Fruit fly (Drosophila melanogaster): ENCODE results near the gene Gs1.

Gs1 gene

DNA sequence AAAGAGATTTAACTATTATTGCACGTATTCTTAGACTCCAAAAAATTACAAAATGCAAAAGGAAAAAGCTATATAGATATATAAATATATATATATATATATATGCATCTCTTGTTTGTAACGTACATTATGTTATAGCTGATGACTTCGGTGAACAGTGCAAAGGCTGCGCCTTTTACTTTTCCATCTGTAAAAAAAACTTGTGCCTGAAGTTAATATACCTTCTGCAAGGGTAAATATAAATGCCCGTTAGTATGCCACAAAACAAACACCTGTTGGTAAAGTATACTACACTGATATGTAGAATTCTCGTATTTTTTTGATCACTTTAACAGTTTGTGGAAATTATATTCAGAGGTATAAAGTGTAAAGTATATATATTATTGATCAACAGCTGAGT is 6.2 kb downstream of the Gs1 start:
- TF ChIP-seq CG12299 (tag; optimal IDR thresholded peaks at IDR 0.05) (no peak), vnd (GFP tag; IDR thresholded peaks at IDR 0.05; ENCODE audit: partially characterized antibody) (no peak), Bgb (GFP tag; IDR thresholded peaks at IDR 0.05; ENCODE audit: partially characterized antibody) (0 out of 2 replicates have a peak, but pooled peaks have one; percentile 23), Gsc (GFP tag; IDR thresholded peaks at IDR 0.05) (no peak), CG1024 (GFP tag; IDR thresholded peaks at IDR 0.05) (no peak), CG2199 (GFP tag; IDR thresholded peaks at IDR 0.05) (0 out of 3 replicates have a peak, but pooled peaks have one; percentile 34), CG5953 (GFP tag; IDR thresholded peaks at IDR 0.05) (no peak), wdn (GFP tag; IDR thresholded peaks at IDR 0.05) (no peak), kah (GFP tag; optimal IDR thresholded peaks at IDR 0.05) (peak; percentile 3), crol (GFP tag; IDR thresholded peaks at IDR 0.05) (no peak), esg (GFP tag; conservative IDR thresholded peaks at IDR 0.05) (no peak), CG9932 (GFP tag; IDR thresholded peaks at IDR 0.05) (peak; percentile 26; the same call in 1 of the 2 replicates), Scr (GFP tag; IDR thresholded peaks at IDR 0.05; ENCODE audit: partially characterized antibody) (no peak), CG10147 (GFP tag; optimal IDR thresholded peaks at IDR 0.05) (no peak), Myb (GFP tag; optimal IDR thresholded peaks at IDR 0.05) (no peak), CG2712 (tag; optimal IDR thresholded peaks at IDR 0.05) (peak; percentile 10), Fer1 (GFP tag; optimal IDR thresholded peaks at IDR 0.05) (no peak), NC2α (GFP tag; optimal IDR thresholded peaks at IDR 0.05) (no peak), amos (GFP tag; IDR thresholded peaks at IDR 0.05; ENCODE audit: partially characterized antibody) (peak; percentile 33; the same call in 1 of the 2 replicates), pita (GFP tag; optimal IDR thresholded peaks at IDR 0.05) (no peak), wek (GFP tag; optimal IDR thresholded peaks at IDR 0.05) (no peak), BtbVII (GFP tag; optimal IDR thresholded peaks at IDR 0.05) (peak; percentile 1), row (GFP tag; IDR thresholded peaks at IDR 0.05) (0 out of 3 replicates have a peak, but pooled peaks have one; percentile 6), CG17359 (tag; optimal IDR thresholded peaks at IDR 0.05) (peak; percentile 17), CG9727 (GFP tag; optimal IDR thresholded peaks at IDR 0.05) (no peak), NfI (GFP tag; optimal IDR thresholded peaks at IDR 0.05) (peak; percentile 2), CTCF (GFP tag; optimal IDR thresholded peaks at IDR 0.05) (peak; percentile 60), GATAe (GFP tag; conservative IDR thresholded peaks at IDR 0.05) (no peak), HHEX (GFP tag; optimal IDR thresholded peaks at IDR 0.05) (peak; percentile 28), p53 (GFP tag; optimal IDR thresholded peaks at IDR 0.05) (no peak), sc (optimal IDR thresholded peaks at IDR 0.05) (no peak), sc (GFP tag; optimal IDR thresholded peaks at IDR 0.05) (no peak), Hr51 (GFP tag; optimal IDR thresholded peaks at IDR 0.05) (no peak), HLH3B (GFP tag; IDR thresholded peaks at IDR 0.05) (no peak), CG18476 (GFP tag; optimal IDR thresholded peaks at IDR 0.05) (no peak), so (GFP tag; IDR thresholded peaks at IDR 0.05) (no peak), CG31441 (GFP tag; IDR thresholded peaks at IDR 0.05) (no peak), CG30020 (tag; optimal IDR thresholded peaks at IDR 0.05) (no peak), abd-A (tag; optimal IDR thresholded peaks at IDR 0.05) (no peak), lab (GFP tag; optimal IDR thresholded peaks at IDR 0.05) (peak; percentile 22), CG7987 (GFP tag; optimal IDR thresholded peaks at IDR 0.05) (no peak), CG17612 (GFP tag; IDR thresholded peaks at IDR 0.05) (peak; percentile 54; the same call in 1 of the 2 replicates), bigmax (GFP tag; optimal IDR thresholded peaks at IDR 0.05) (no peak), gcm (GFP tag; optimal IDR thresholded peaks at IDR 0.05) (no peak), Abd-B (GFP tag; optimal IDR thresholded peaks at IDR 0.05) (no peak), br (optimal IDR thresholded peaks at IDR 0.05) (no peak), CG8290 (GFP tag; optimal IDR thresholded peaks at IDR 0.05) (peak; percentile 45), CG8290 (tag; optimal IDR thresholded peaks at IDR 0.05) (peak in 1 of 2 experiments; percentile 45), CG6254 (GFP tag; optimal IDR thresholded peaks at IDR 0.05) (no peak), Nf-YC (tag; optimal IDR thresholded peaks at IDR 0.05) (no peak), CG12659 (GFP tag; optimal IDR thresholded peaks at IDR 0.05) (no peak), D19A (tag; optimal IDR thresholded peaks at IDR 0.05) (peak; percentile 63)

Measured in whole organism, embryonic.